Fruit fly (Drosophila melanogaster) whole organism, wandering third instar larva: ENCODE measurements around the gene CG12539.

Experiments
- CG32264 ChIP-seq: fragments of 200-800 bp; sonication (Bioruptor generic); optimal IDR thresholded peaks from 2 replicates; lab custom pipeline; 2016; ENCODE audit warnings: missing biosample characterization, missing genetic modification characterization
- Dif ChIP-seq: fragments of 200-275, 200-300 bp; sonication (Bioruptor generic); optimal IDR thresholded peaks from 2 replicates; lab custom pipeline; 2018; ENCODE audit warnings: missing biosample characterization, missing genetic modification characterization; ENCODE audit not compliant: partially characterized antibody
- Jra ChIP-seq: sonication (Bioruptor generic); optimal IDR thresholded peaks from 2 replicates; lab custom pipeline; 2016; ENCODE audit warnings: missing biosample characterization, missing genetic modification characterization
- OdsH ChIP-seq: fragments of 200-800 bp; sonication (Bioruptor generic); optimal IDR thresholded peaks from 2 replicates; lab custom pipeline; 2016; ENCODE audit warnings: missing biosample characterization, mild to moderate bottlenecking, missing genetic modification characterization
- Rel ChIP-seq, 2 experiments: fragments of 200-800 bp; sonication (Bioruptor generic) in 1 of 2; optimal IDR thresholded peaks; 2 replicates in 1 of 2; 3 replicates in 1 of 2; lab custom pipeline; 2016 to 2019; ENCODE audit warnings: mild to moderate bottlenecking in 2 of 2, missing biosample characterization in 2 of 2, missing genetic modification characterization in 2 of 2, moderate library complexity in 1 of 2
- br ChIP-seq: fragments of 200-800 bp; sonication (Bioruptor generic); optimal IDR thresholded peaks from 2 replicates; lab custom pipeline; 2016; ENCODE audit warnings: missing biosample characterization, missing genetic modification characterization
- brk ChIP-seq: fragments of 200-800 bp; sonication (Bioruptor generic); optimal IDR thresholded peaks from 2 replicates; lab custom pipeline; 2016; ENCODE audit warnings: missing biosample characterization, mild to moderate bottlenecking, missing genetic modification characterization
- dl ChIP-seq, 2 experiments: fragments of 175-275, 200-275 bp in 1 of 2; fragments of 200-275 bp in 1 of 2; sonication (Bioruptor generic); optimal IDR thresholded peaks; lab custom pipeline; 2018; ENCODE audit warnings: mild to moderate bottlenecking in 2 of 2, missing biosample characterization in 2 of 2, missing genetic modification characterization in 2 of 2, moderate library complexity in 2 of 2; ENCODE audit not compliant: partially characterized antibody in 2 of 2, insufficient read depth in 1 of 2
- foxo ChIP-seq, 2 experiments: fragments of 200-800 bp; sonication (Bioruptor generic); optimal IDR thresholded peaks; 2 replicates in 1 of 2; 3 replicates in 1 of 2; lab custom pipeline; 2016 to 2017; ENCODE audit warnings: missing biosample characterization in 2 of 2, missing genetic modification characterization in 2 of 2
- fru ChIP-seq: fragments of 200-800 bp; sonication (Bioruptor generic); optimal IDR thresholded peaks from 3 replicates; lab custom pipeline; 2016; ENCODE audit warnings: missing biosample characterization, mild to moderate bottlenecking, missing genetic modification characterization
- h ChIP-seq: fragments of 200-800 bp; sonication (Bioruptor generic); optimal IDR thresholded peaks from 3 replicates; lab custom pipeline; 2016; ENCODE audit warnings: missing biosample characterization, mild to moderate bottlenecking, missing genetic modification characterization
- jim ChIP-seq: fragments of 175-275, 200-325 bp; sonication (Bioruptor generic); optimal IDR thresholded peaks from 2 replicates; lab custom pipeline; 2016; ENCODE audit warnings: missing biosample characterization, mild to moderate bottlenecking, missing genetic modification characterization
- lola ChIP-seq: fragments of >200 bp; optimal IDR thresholded peaks from 2 replicates; lab custom pipeline; 2017; ENCODE audit warnings: missing biosample characterization, missing genetic modification characterization
- rgr ChIP-seq: fragments of 200-800 bp; sonication (Bioruptor generic); optimal IDR thresholded peaks from 3 replicates; lab custom pipeline; 2016; ENCODE audit warnings: missing biosample characterization, mild to moderate bottlenecking, missing genetic modification characterization
- sv ChIP-seq: fragments of 200-800 bp; sonication (Bioruptor generic); optimal IDR thresholded peaks from 3 replicates; lab custom pipeline; 2016; ENCODE audit warnings: missing biosample characterization, missing genetic modification characterization
- woc ChIP-seq: sonication (Bioruptor generic); optimal IDR thresholded peaks from 2 replicates; lab custom pipeline; 2016; ENCODE audit warnings: missing biosample characterization, mild to moderate bottlenecking, missing genetic modification characterization

The CG12539 gene

DNA sequence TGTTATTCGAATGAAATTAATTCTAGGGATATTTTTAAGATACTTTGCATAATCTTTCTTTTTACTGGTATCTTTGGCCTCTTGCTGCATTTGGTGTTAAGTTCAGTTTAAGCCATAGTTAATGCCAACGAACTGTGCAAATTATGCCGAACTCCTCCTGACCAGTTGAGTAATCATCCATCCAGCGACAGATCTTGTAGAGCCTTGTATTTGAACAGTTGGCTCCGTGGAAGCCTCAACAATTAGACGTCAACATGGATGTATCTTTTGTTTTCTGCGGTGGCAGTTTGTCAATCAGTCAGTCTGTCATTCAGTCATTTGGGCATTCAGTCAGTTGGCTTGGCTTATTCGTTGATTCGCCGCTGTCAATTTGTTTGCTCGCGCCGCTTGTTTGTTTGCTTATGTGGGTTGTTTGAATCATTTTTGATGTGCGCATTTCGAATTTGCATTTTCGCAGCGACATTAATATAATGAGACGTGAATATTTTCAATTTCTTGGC lies 41.9 kb downstream of the CG12539 start:
- TF ChIP-seq OdsH (peak; percentile 43), h (peak; percentile 68), rgr (GFP tag; lab: Kevin White, UChicago) (peak; percentile 66), Dif (GFP tag; lab: Kevin White, UChicago) (no peak), dl (GFP tag; optimal IDR thresholded peaks at IDR 0.05; lab: Kevin White, UChicago; ENCODE audit: insufficient read depth in 1 of 2, partially characterized antibody in 2 of 2) (no peak), br (GFP tag; lab: Kevin White, UChicago) (peak; percentile 5), sv (GFP tag; lab: Kevin White, UChicago) (no peak), woc (GFP tag; lab: Kevin White, UChicago) (no peak), jim (GFP tag; lab: Kevin White, UChicago) (no peak), foxo (GFP tag; optimal IDR thresholded peaks at IDR 0.05; lab: Kevin White, UChicago) (peak in 1 of 2 experiments; percentile 33), Rel (GFP tag; optimal IDR thresholded peaks at IDR 0.05; lab: Kevin White, UChicago) (no peak), Rel (tag; optimal IDR thresholded peaks at IDR 0.05; lab: Kevin White, UChicago) (no peak), brk (GFP tag; lab: Kevin White, UChicago) (peak; percentile 44), fru (peak; percentile 5), CG32264 (no peak), Jra (GFP tag; lab: Kevin White, UChicago) (peak; percentile 6), lola (GFP tag; lab: Kevin White, UChicago) (no peak)
